Worm (Caenorhabditis elegans) whole organism, midembryonic: ENCODE results near the gene fask-1.

Experiments
- T22C8.4 ChIP-seq: fragments of 200-800 bp; sonication (Bioruptor generic); IDR thresholded peaks from 2 replicates; pipeline ENCODE4 v1.3.6; 2022; ENCODE audit warnings: missing genetic modification characterization, missing compliant biosample characterization
- cog-1 ChIP-seq: sonication (generic microtip); optimal IDR thresholded peaks from 2 replicates; lab custom pipeline; 2016; ENCODE audit warnings: missing genetic modification characterization, missing compliant biosample characterization
- flt-1 ChIP-seq: fragments of 200-800 bp; sonication (Bioruptor generic); IDR thresholded peaks from 2 replicates; pipeline ENCODE4 v1.3.6; 2022; ENCODE audit warnings: missing genetic modification characterization, missing compliant biosample characterization
- klf-2 ChIP-seq: fragments of 200-800 bp; sonication (Bioruptor generic); conservative IDR thresholded peaks from 2 replicates; pipeline ENCODE4 v1.3.6; 2022; ENCODE audit warnings: missing genetic modification reagents, missing genetic modification characterization, missing compliant biosample characterization
- tab-1 ChIP-seq: fragments of 200-800 bp; sonication (Bioruptor generic); IDR thresholded peaks from 2 replicates; pipeline ENCODE4 v1.3.6; 2022; ENCODE audit warnings: missing genetic modification characterization, missing compliant biosample characterization
- ztf-23 ChIP-seq: fragments of 200-800 bp; sonication (Bioruptor generic); IDR thresholded peaks from 2 replicates; pipeline ENCODE4 v1.3.6; 2022; ENCODE audit warnings: missing genetic modification reagents, missing genetic modification characterization, missing compliant biosample characterization
- ztf-29 ChIP-seq: fragments of 200-800 bp; sonication (Bioruptor generic); IDR thresholded peaks from 2 replicates; pipeline ENCODE4 v1.3.6; 2022; ENCODE audit warnings: missing genetic modification reagents, missing genetic modification characterization, missing compliant biosample characterization

DNA sequence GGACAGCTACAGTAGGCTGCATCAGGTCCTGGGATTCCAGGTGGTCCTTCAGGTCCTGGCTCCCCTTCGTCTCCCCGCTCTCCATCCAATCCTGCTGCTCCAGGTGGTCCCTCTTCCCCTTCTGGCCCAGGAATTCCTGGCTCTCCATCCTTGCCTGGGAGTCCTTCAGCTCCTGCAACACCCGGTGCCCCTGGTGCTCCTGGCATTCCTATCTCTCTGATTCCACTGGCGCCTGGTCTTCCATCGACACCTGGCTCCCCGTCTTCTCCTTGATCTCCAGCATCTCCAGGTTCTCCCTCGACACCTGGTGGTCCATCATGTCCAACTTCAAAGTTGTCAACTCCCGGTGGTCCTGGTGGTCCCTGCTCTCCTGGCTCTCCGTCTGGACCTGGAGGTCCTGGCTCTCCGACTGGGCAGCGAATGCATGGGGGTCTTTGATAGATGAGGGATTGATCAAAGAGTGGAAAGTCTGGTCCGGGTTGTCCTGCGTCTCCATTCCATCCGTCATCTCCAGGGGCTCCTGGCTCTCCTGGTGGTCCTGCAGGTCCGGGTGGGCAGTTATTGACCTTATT, 10.8 kb upstream of the fask-1 start:
- TF ChIP-seq flt-1, result no peak
- TF ChIP-seq klf-2 (GFP tag; lab: Robert Waterston, UW), result no peak
- no peak for TF ChIP-seq cog-1 (tag; lab: Kevin White, UChicago)
- TF ChIP-seq ztf-23, result no peak
- TF ChIP-seq tab-1 (GFP tag; lab: Robert Waterston, UW), result 0 out of 2 replicates have a peak, but pooled peaks have one; percentile 47
- TF ChIP-seq ztf-29, result no peak
- TF ChIP-seq T22C8.4, result no peak
